Worm (Caenorhabditis elegans) whole organism, L4 larva: ENCODE measurements around the gene Y54G2A.52.
A peak's percentile ranks its signal among the peaks of the same experiment; 100 is the strongest.
"Not testable (repeated sequence)": the region's sequence is repeated elsewhere in the genome, so short reads cannot be mapped to it uniquely, and the experiment has no call there.

Source experiments
- D1046.2 ChIP-seq: fragments of 200-800 bp; sonication (Bioruptor generic); IDR thresholded peaks from 2 replicates; pipeline ENCODE4 v1.3.6; 2022; ENCODE audit warnings: missing genetic modification characterization, missing compliant biosample characterization
- Y105C5A.15 ChIP-seq: fragments of 200-800 bp; sonication (Bioruptor generic); IDR thresholded peaks from 2 replicates; pipeline ENCODE4 v1.3.6; 2022; ENCODE audit warnings: missing genetic modification characterization, missing compliant biosample characterization
- aha-1 ChIP-seq: fragments of 150-350 bp; peaks from one replicate; lab custom pipeline; 2014; ENCODE audit warnings: missing biosample characterization, missing genetic modification characterization
- ama-1 ChIP-seq: fragments of 150-350 bp; optimal IDR thresholded peaks from 2 replicates; lab custom pipeline; 2014; ENCODE audit warnings: inconsistent platforms, mixed read lengths
- attf-4 ChIP-seq: sonication (generic microtip); optimal IDR thresholded peaks from 3 replicates; lab custom pipeline; 2017; ENCODE audit warnings: missing biosample characterization, missing genetic modification characterization
- ceh-20 ChIP-seq: fragments of 200-800 bp; sonication (Bioruptor generic); IDR thresholded peaks from 2 replicates; pipeline ENCODE4 v1.3.6; 2022; ENCODE audit warnings: missing genetic modification reagents, missing genetic modification characterization, missing compliant biosample characterization
- ceh-44 ChIP-seq: fragments of 200-800 bp; sonication (Bioruptor generic); IDR thresholded peaks from 2 replicates; pipeline ENCODE4 v1.3.6; 2022; ENCODE audit warnings: missing genetic modification reagents, missing genetic modification characterization, missing compliant biosample characterization
- cey-2 ChIP-seq: sonication (generic microtip); optimal IDR thresholded peaks from 3 replicates; lab custom pipeline; 2017; ENCODE audit warnings: missing genetic modification characterization, mild to moderate bottlenecking, missing compliant biosample characterization, antibody characterized with exemption, borderline replicate concordance; ENCODE audit not compliant: insufficient read depth
- ctbp-1 ChIP-seq: fragments of 200-800 bp; sonication (Bioruptor generic); IDR thresholded peaks from 2 replicates; pipeline ENCODE4 v1.3.6; 2022; ENCODE audit warnings: missing genetic modification reagents, missing genetic modification characterization, missing compliant biosample characterization
- duxl-1 ChIP-seq: sonication (generic microtip); optimal IDR thresholded peaks from 2 replicates; lab custom pipeline; 2016; ENCODE audit warnings: mild to moderate bottlenecking, missing genetic modification characterization, moderate library complexity, missing compliant biosample characterization; ENCODE audit not compliant: poor library complexity
- dve-1 ChIP-seq: sonication (generic microtip); optimal IDR thresholded peaks from 2 replicates; lab custom pipeline; 2017; ENCODE audit warnings: antibody characterized with exemption, mild to moderate bottlenecking, missing genetic modification characterization, missing compliant biosample characterization; ENCODE audit not compliant: insufficient read depth
- egl-43 ChIP-seq: fragments of 200-800 bp; sonication (Bioruptor generic); IDR thresholded peaks from 2 replicates; pipeline ENCODE4 v1.3.6; 2022; ENCODE audit warnings: missing genetic modification reagents, missing genetic modification characterization, missing compliant biosample characterization
- fkh-10 ChIP-seq: fragments of 150-350 bp; optimal IDR thresholded peaks from 2 replicates; lab custom pipeline; 2014; ENCODE audit warnings: missing biosample characterization, missing genetic modification reagents, missing genetic modification characterization
- gei-8 ChIP-seq: fragments of 200-800 bp; sonication (Bioruptor generic); optimal IDR thresholded peaks from 2 replicates; lab custom pipeline; 2018; ENCODE audit warnings: mild to moderate bottlenecking, missing genetic modification characterization, missing compliant biosample characterization
- lin-1 ChIP-seq: fragments of 200-800 bp; sonication (Bioruptor generic); IDR thresholded peaks from 2 replicates; pipeline ENCODE4 v1.3.6; 2022; ENCODE audit warnings: missing genetic modification reagents, missing genetic modification characterization, missing compliant biosample characterization
- lin-38 ChIP-seq: fragments of 200-800 bp; sonication (Bioruptor generic); IDR thresholded peaks from 2 replicates; pipeline ENCODE4 v1.3.6; 2022; ENCODE audit warnings: missing genetic modification reagents, missing genetic modification characterization, missing compliant biosample characterization
- lsy-2 ChIP-seq, 2 experiments: fragments of 150-350 bp in 1 of 2; sonication (generic microtip) in 1 of 2; optimal IDR thresholded peaks; 2 replicates each; lab custom pipeline; 2014 to 2017; ENCODE audit warnings: missing biosample characterization in 2 of 2, missing genetic modification characterization in 2 of 2
- madf-5 ChIP-seq, 2 experiments: fragments of 200-800 bp; sonication (Bioruptor generic); IDR thresholded peaks; 2 replicates each; pipeline ENCODE4 v1.3.6; 2022; ENCODE audit warnings: missing compliant biosample characterization in 2 of 2, missing genetic modification characterization in 2 of 2
- mdt-29 ChIP-seq: fragments of 200-800 bp; sonication (Bioruptor generic); IDR thresholded peaks from 2 replicates; pipeline ENCODE4 v1.3.6; 2022; ENCODE audit warnings: missing genetic modification reagents, missing genetic modification characterization, missing compliant biosample characterization
- nhr-111 ChIP-seq: fragments of 200-800 bp; sonication (Bioruptor generic); optimal IDR thresholded peaks from 2 replicates; lab custom pipeline; 2018; ENCODE audit warnings: mild to moderate bottlenecking, missing genetic modification characterization, missing compliant biosample characterization
- nhr-25 ChIP-seq: sonication (generic microtip); optimal IDR thresholded peaks from 2 replicates; lab custom pipeline; 2017; ENCODE audit warnings: missing genetic modification characterization, mild to moderate bottlenecking, missing compliant biosample characterization, antibody characterized with exemption, moderate library complexity, borderline replicate concordance; ENCODE audit not compliant: insufficient read depth
- nhr-28 ChIP-seq: fragments of 150-350 bp; optimal IDR thresholded peaks from 2 replicates; lab custom pipeline; 2014; ENCODE audit warnings: missing biosample characterization, missing genetic modification characterization
- nhr-76 ChIP-seq: fragments of 150-350 bp; optimal IDR thresholded peaks from 2 replicates; lab custom pipeline; 2014; ENCODE audit warnings: missing biosample characterization, missing genetic modification characterization
- pha-4 ChIP-seq, 2 experiments: fragments of 150-350 bp in 1 of 2; fragments of 200-800 bp in 1 of 2; sonication (Bioruptor generic) in 1 of 2; IDR thresholded peaks in 1 of 2; optimal IDR thresholded peaks in 1 of 2; 2 replicates each; pipeline versions ENCODE4 v1.3.6 to Lab custom; 2014 to 2022; ENCODE audit warnings: missing genetic modification characterization in 2 of 2, missing genetic modification reagents in 2 of 2, missing biosample characterization in 1 of 2, missing compliant biosample characterization in 1 of 2
- pqm-1 ChIP-seq: sonication (generic microtip); optimal IDR thresholded peaks from 2 replicates; lab custom pipeline; 2017; ENCODE audit warnings: missing biosample characterization, missing genetic modification characterization
- saeg-2 ChIP-seq: fragments of 200-800 bp; sonication (Bioruptor generic); IDR thresholded peaks from 2 replicates; pipeline ENCODE4 v1.3.6; 2022; ENCODE audit warnings: missing genetic modification reagents, missing genetic modification characterization, missing compliant biosample characterization
- set-16 ChIP-seq: fragments of 200-800 bp; sonication (Bioruptor generic); IDR thresholded peaks from 2 replicates; pipeline ENCODE4 v1.3.6; 2022; ENCODE audit warnings: missing genetic modification reagents, missing genetic modification characterization, missing compliant biosample characterization
- snpc-1.2 ChIP-seq: fragments of 200-800 bp; sonication (Bioruptor generic); IDR thresholded peaks from 2 replicates; pipeline ENCODE4 v1.3.6; 2022; ENCODE audit warnings: missing genetic modification reagents, missing genetic modification characterization, missing compliant biosample characterization
- unc-39 ChIP-seq: sonication (generic microtip); optimal IDR thresholded peaks from 2 replicates; lab custom pipeline; 2017; ENCODE audit warnings: missing biosample characterization, missing genetic modification characterization
- unc-62 ChIP-seq, 3 experiments: fragments of 150-350 bp in 1 of 3; sonication (generic microtip); optimal IDR thresholded peaks in 2 of 3; peaks in 1 of 3; 1 replicate in 1 of 3; 2 replicates in 2 of 3; lab custom pipeline; 2014 to 2017; ENCODE audit warnings: missing biosample characterization in 3 of 3, missing genetic modification characterization in 3 of 3, missing genetic modification reagents in 3 of 3, missing genotype in 1 of 3
- zag-1 ChIP-seq: fragments of 150-350 bp; optimal IDR thresholded peaks from 2 replicates; lab custom pipeline; 2014; ENCODE audit warnings: missing biosample characterization, missing genetic modification characterization
- zfp-3 ChIP-seq: fragments of 200-800 bp; sonication (Bioruptor generic); conservative IDR thresholded peaks from 2 replicates; pipeline ENCODE4 v1.3.6; 2022; ENCODE audit warnings: missing genetic modification reagents, missing genetic modification characterization, missing compliant biosample characterization
- ztf-7 ChIP-seq: fragments of 150-350 bp; optimal IDR thresholded peaks from 2 replicates; lab custom pipeline; 2014; ENCODE audit warnings: missing biosample characterization, missing genetic modification characterization

Gene Y54G2A.52

DNA sequence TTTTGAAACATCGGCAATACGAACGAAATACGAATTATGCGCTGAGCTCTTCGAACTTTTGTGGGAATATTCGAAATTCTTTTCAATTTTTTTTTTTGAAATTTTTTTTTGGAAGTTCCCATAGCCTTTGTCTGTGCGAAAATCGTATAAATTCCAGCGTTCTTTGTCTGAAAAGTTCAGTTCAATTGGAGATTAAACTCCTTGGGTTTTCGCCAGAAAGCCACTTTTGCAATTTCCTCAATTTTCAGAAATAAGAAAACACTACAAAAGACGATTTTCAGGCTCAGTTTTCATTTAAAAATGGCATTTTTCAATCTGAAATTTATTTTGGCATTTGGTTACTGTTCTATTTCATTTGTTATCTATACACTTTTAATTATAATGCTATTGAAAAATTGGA is 39.3 kb downstream of the Y54G2A.52 start, which contains the start of gene Y54G2A.38:
Gene Y54G2A.38 (plus strand): TSS at position 301 of the 400 bp plus-strand sequence.
- TF ChIP-seq nhr-25 (tag; lab: Kevin White, UChicago), result no peak
- no peak for TF ChIP-seq duxl-1 (tag; lab: Kevin White, UChicago)
- no peak for TF ChIP-seq dve-1 (tag; lab: Kevin White, UChicago)
- TF ChIP-seq D1046.2 (GFP tag; lab: Robert Waterston, UW), result no peak
- TF ChIP-seq set-16 (GFP tag; lab: Robert Waterston, UW), result no peak
- no peak for TF ChIP-seq ztf-7
- TF ChIP-seq nhr-111 (GFP tag; lab: Kevin White, UChicago), result no peak
- TF ChIP-seq gei-8 (GFP tag; lab: Kevin White, UChicago), result no peak
- no peak for TF ChIP-seq fkh-10 (GFP tag; lab: Kevin White, UChicago)
- TF ChIP-seq unc-39 (tag; lab: Kevin White, UChicago), result no peak

DNA sequence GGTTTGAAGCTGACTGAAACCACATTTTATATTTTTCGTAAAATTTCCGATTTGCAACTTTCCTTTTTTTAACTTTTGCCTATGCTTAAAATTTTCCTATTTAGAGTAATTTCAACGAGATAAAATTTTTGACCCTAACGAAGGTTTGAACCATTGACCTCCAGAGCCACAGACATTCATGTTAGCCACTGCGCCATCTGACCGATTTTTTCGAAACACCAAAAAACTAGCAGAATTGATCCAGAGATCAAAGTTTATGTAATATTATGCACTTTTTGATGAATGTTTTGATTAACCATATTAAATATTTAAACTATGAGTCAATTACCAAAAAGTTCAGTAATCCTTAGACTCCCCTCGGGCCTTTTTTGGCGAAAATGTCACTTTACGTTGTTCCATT is 40.4 kb downstream of the Y54G2A.52 start:
- no peak for TF ChIP-seq ama-1
- TF ChIP-seq aha-1 (tag; lab: Kevin White, UChicago), result peak; percentile 59
- TF ChIP-seq nhr-28, result no peak
- no peak for TF ChIP-seq zag-1 (tag; lab: Kevin White, UChicago)
- no peak for TF ChIP-seq pqm-1 (tag; lab: Kevin White, UChicago)
- TF ChIP-seq attf-4, result no peak
- no peak for TF ChIP-seq cey-2 (tag; lab: Kevin White, UChicago)
- no peak for TF ChIP-seq D1046.2 (GFP tag; lab: Robert Waterston, UW)
- no peak for TF ChIP-seq nhr-76
- no peak for TF ChIP-seq ctbp-1 (GFP tag; lab: Robert Waterston, UW)
- TF ChIP-seq unc-62 (GFP tag; optimal IDR thresholded peaks at IDR 0.05 in 1 of 2; lab: Kevin White, UChicago), result peak in 1 of 2 experiments; percentile 66
- TF ChIP-seq unc-62 (tag; optimal IDR thresholded peaks at IDR 0.05; lab: Kevin White, UChicago), result no peak
- no peak for TF ChIP-seq lsy-2 (tag; optimal IDR thresholded peaks at IDR 0.05; lab: Kevin White, UChicago)
- TF ChIP-seq ceh-20 (GFP tag; lab: Robert Waterston, UW), result no peak
- no peak for TF ChIP-seq ceh-44 (GFP tag; lab: Robert Waterston, UW)

DNA sequence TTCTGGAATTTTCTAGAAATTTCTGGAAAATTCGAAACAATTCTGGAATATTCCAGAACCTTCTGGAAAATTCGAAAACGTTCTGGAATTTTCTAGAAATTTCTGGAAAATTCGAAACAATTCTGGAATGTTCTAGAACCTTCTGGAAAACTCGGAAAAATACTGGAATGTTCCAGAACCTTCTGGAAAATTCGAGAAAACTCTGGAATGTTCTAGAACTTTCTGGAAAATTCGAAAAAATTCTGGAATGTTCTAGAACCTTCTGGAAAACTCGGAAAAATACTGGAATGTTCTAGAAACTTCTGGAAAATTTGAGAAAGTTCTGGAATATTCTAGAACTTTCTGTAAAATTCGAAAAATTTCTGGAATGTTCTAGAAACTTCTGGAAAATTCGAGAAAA is 42.4 kb downstream of the Y54G2A.52 start:
- 0 out of 2 replicates have a peak, but pooled peaks have one; percentile 56 for TF ChIP-seq D1046.2 (GFP tag; lab: Robert Waterston, UW)
- peak; percentile 59; the same call in 1 of the 2 replicates for TF ChIP-seq saeg-2 (GFP tag; lab: Robert Waterston, UW)
- TF ChIP-seq madf-5 (GFP tag; IDR thresholded peaks at IDR 0.05; lab: Robert Waterston, UW), result 0 out of 4 replicates have a peak, but pooled peaks of 1 of the 2 experiments have one; percentile 21
- TF ChIP-seq mdt-29, result peak; percentile 89
- TF ChIP-seq lin-38 (GFP tag; lab: Robert Waterston, UW), result peak; percentile 59
- TF ChIP-seq zfp-3, result 0 out of 2 replicates have a peak, but pooled peaks have one; percentile 34
- TF ChIP-seq ctbp-1 (GFP tag; lab: Robert Waterston, UW), result peak; percentile 54; the same call in 1 of the 2 replicates
- TF ChIP-seq egl-43, result peak; percentile 57; the same call in 1 of the 2 replicates
- TF ChIP-seq Y105C5A.15 (GFP tag; lab: Robert Waterston, UW), result peak; percentile 92
- peak; percentile 54; the same call in 1 of the 2 replicates for TF ChIP-seq lin-1 (GFP tag; lab: Robert Waterston, UW)

DNA sequence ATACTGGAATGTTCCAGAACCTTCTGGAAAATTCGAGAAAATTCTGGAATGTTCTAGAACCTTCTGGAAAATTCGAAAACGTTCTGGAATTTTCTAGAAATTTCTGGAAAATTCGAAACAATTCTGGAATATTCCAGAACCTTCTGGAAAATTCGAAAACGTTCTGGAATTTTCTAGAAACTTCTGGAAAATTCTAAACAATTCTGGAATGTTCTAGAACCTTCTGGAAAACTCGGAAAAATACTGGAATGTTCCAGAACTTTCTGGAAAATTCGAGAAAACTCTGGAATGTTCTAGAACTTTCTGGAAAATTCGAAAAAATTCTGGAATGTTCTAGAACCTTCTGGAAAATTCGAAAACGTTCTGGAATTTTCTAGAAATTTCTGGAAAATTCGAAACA is 43.0 kb downstream of the Y54G2A.52 start:
- peak; percentile 65 for TF ChIP-seq pha-4 (GFP tag; IDR thresholded peaks at IDR 0.05; lab: Robert Waterston, UW)
- TF ChIP-seq pha-4 (tag; optimal IDR thresholded peaks at IDR 0.05; lab: Kevin White, UChicago), result not testable (repeated sequence)
- peak in 1 of 2 experiments; percentile 46; a peak in 1 of 4 replicates for TF ChIP-seq madf-5 (GFP tag; IDR thresholded peaks at IDR 0.05; lab: Robert Waterston, UW)
- TF ChIP-seq snpc-1.2 (GFP tag; lab: Robert Waterston, UW), result 0 out of 2 replicates have a peak, but pooled peaks have one; percentile 51
- TF ChIP-seq Y105C5A.15 (GFP tag; lab: Robert Waterston, UW), result peak; percentile 79; the same call in 1 of the 2 replicates
- peak; percentile 43; the same call in 1 of the 2 replicates for TF ChIP-seq lin-38 (GFP tag; lab: Robert Waterston, UW)
- TF ChIP-seq mdt-29, result peak; percentile 91
- peak; percentile 64 for TF ChIP-seq ctbp-1 (GFP tag; lab: Robert Waterston, UW)
